Worm (Caenorhabditis elegans) whole organism, L4 larva: ENCODE results near the gene rol-8.

Source experiments
- F26F4.8 ChIP-seq: fragments of 200-800 bp; sonication (Bioruptor generic); conservative IDR thresholded peaks from 2 replicates; pipeline ENCODE4 v1.3.6; 2022; ENCODE audit warnings: missing genetic modification characterization, missing compliant biosample characterization
- F37D6.2 ChIP-seq: sonication (generic microtip); optimal IDR thresholded peaks from 2 replicates; lab custom pipeline; 2016; ENCODE audit warnings: mild to moderate bottlenecking, missing genetic modification characterization, missing compliant biosample characterization
- F49E8.2 ChIP-seq: sonication (generic microtip); optimal IDR thresholded peaks from 2 replicates; lab custom pipeline; 2016; ENCODE audit warnings: missing compliant biosample characterization, mild to moderate bottlenecking, missing genetic modification characterization, borderline replicate concordance
- T26A8.4 ChIP-seq: fragments of 200-800 bp; sonication (Bioruptor generic); IDR thresholded peaks from 2 replicates; pipeline ENCODE4 v1.3.6; 2022; ENCODE audit warnings: missing genetic modification characterization, missing compliant biosample characterization
- Y48G9A.11 ChIP-seq: fragments of 200-800 bp; sonication (Bioruptor generic); IDR thresholded peaks from 2 replicates; pipeline ENCODE4 v1.3.6; 2022; ENCODE audit warnings: missing genetic modification reagents, missing genetic modification characterization, missing compliant biosample characterization
- Y5F2A.4 ChIP-seq: fragments of 200-800 bp; sonication (Bioruptor generic); optimal IDR thresholded peaks from 2 replicates; lab custom pipeline; 2018; ENCODE audit warnings: mild to moderate bottlenecking, missing genetic modification characterization, missing compliant biosample characterization
- aha-1 ChIP-seq: fragments of 150-350 bp; peaks from one replicate; lab custom pipeline; 2014; ENCODE audit warnings: missing biosample characterization, missing genetic modification characterization
- ama-1 ChIP-seq: fragments of 150-350 bp; optimal IDR thresholded peaks from 2 replicates; lab custom pipeline; 2014; ENCODE audit warnings: inconsistent platforms, mixed read lengths
- attf-4 ChIP-seq: sonication (generic microtip); optimal IDR thresholded peaks from 3 replicates; lab custom pipeline; 2017; ENCODE audit warnings: missing biosample characterization, missing genetic modification characterization
- ceh-32 ChIP-seq: sonication (generic microtip); optimal IDR thresholded peaks from 2 replicates; lab custom pipeline; 2016; ENCODE audit warnings: mild to moderate bottlenecking, missing genetic modification characterization, missing compliant biosample characterization; ENCODE audit not compliant: poor library complexity
- ceh-44 ChIP-seq: fragments of 200-800 bp; sonication (Bioruptor generic); IDR thresholded peaks from 2 replicates; pipeline ENCODE4 v1.3.6; 2022; ENCODE audit warnings: missing genetic modification reagents, missing genetic modification characterization, missing compliant biosample characterization
- ceh-62 ChIP-seq: sonication (generic microtip); optimal IDR thresholded peaks from 2 replicates; lab custom pipeline; 2017; ENCODE audit warnings: missing biosample characterization, missing genetic modification characterization
- ceh-82 ChIP-seq: sonication (generic microtip); optimal IDR thresholded peaks from 2 replicates; lab custom pipeline; 2017; ENCODE audit warnings: missing biosample characterization, missing genetic modification characterization
- cey-2 ChIP-seq: sonication (generic microtip); optimal IDR thresholded peaks from 3 replicates; lab custom pipeline; 2017; ENCODE audit warnings: missing genetic modification characterization, mild to moderate bottlenecking, missing compliant biosample characterization, antibody characterized with exemption, borderline replicate concordance; ENCODE audit not compliant: insufficient read depth
- daf-16 ChIP-seq, 3 experiments: sonication (generic microtip); optimal IDR thresholded peaks; 2 replicates each; lab custom pipeline; 2016 to 2017; ENCODE audit warnings: missing genetic modification characterization in 3 of 3, missing genetic modification reagents in 3 of 3, mild to moderate bottlenecking in 2 of 3, missing compliant biosample characterization in 2 of 3, missing biosample characterization in 1 of 3, moderate library complexity in 1 of 3
- daf-8 ChIP-seq: fragments of 200-800 bp; sonication (Bioruptor generic); IDR thresholded peaks from 2 replicates; pipeline ENCODE4 v1.3.6; 2022; ENCODE audit warnings: missing genetic modification characterization, missing compliant biosample characterization
- dve-1 ChIP-seq: sonication (generic microtip); optimal IDR thresholded peaks from 2 replicates; lab custom pipeline; 2017; ENCODE audit warnings: antibody characterized with exemption, mild to moderate bottlenecking, missing genetic modification characterization, missing compliant biosample characterization; ENCODE audit not compliant: insufficient read depth
- fkh-10 ChIP-seq: fragments of 150-350 bp; optimal IDR thresholded peaks from 2 replicates; lab custom pipeline; 2014; ENCODE audit warnings: missing biosample characterization, missing genetic modification reagents, missing genetic modification characterization
- gei-8 ChIP-seq: fragments of 200-800 bp; sonication (Bioruptor generic); optimal IDR thresholded peaks from 2 replicates; lab custom pipeline; 2018; ENCODE audit warnings: mild to moderate bottlenecking, missing genetic modification characterization, missing compliant biosample characterization
- hlh-11 ChIP-seq: fragments of 200-800 bp; sonication (Bioruptor generic); optimal IDR thresholded peaks from 2 replicates; lab custom pipeline; 2018; ENCODE audit warnings: mild to moderate bottlenecking, missing genetic modification characterization, missing compliant biosample characterization
- hmg-1.1 ChIP-seq: fragments of 200-800 bp; sonication (Bioruptor generic); IDR thresholded peaks from 2 replicates; pipeline ENCODE4 v1.3.6; 2022; ENCODE audit warnings: missing genetic modification reagents, missing genetic modification characterization, missing compliant biosample characterization
- lin-15B ChIP-seq: fragments of 150-350 bp; sonication (generic microtip); optimal IDR thresholded peaks from 3 replicates; lab custom pipeline; 2014; ENCODE audit warnings: missing biosample characterization, missing genetic modification characterization
- lin-38 ChIP-seq: fragments of 200-800 bp; sonication (Bioruptor generic); IDR thresholded peaks from 2 replicates; pipeline ENCODE4 v1.3.6; 2022; ENCODE audit warnings: missing genetic modification reagents, missing genetic modification characterization, missing compliant biosample characterization
- lsy-2 ChIP-seq, 2 experiments: fragments of 150-350 bp in 1 of 2; sonication (generic microtip) in 1 of 2; optimal IDR thresholded peaks; 2 replicates each; lab custom pipeline; 2014 to 2017; ENCODE audit warnings: missing biosample characterization in 2 of 2, missing genetic modification characterization in 2 of 2
- mep-1 ChIP-seq: fragments of 150-350 bp; sonication (generic microtip); optimal IDR thresholded peaks from 3 replicates; lab custom pipeline; 2014; ENCODE audit warnings: missing biosample characterization, missing genetic modification characterization
- mxl-2 ChIP-seq: fragments of 200-800 bp; sonication (Bioruptor generic); conservative IDR thresholded peaks from 2 replicates; pipeline ENCODE4 v1.3.6; 2022; ENCODE audit warnings: missing genetic modification reagents, missing genetic modification characterization, missing compliant biosample characterization
- mxl-3 ChIP-seq: fragments of 200-800 bp; sonication (Bioruptor generic); optimal IDR thresholded peaks from 2 replicates; lab custom pipeline; 2018; ENCODE audit warnings: mild to moderate bottlenecking, missing genetic modification characterization, missing compliant biosample characterization
- nhr-10 ChIP-seq: fragments of 150-350 bp; optimal IDR thresholded peaks from 2 replicates; lab custom pipeline; 2014; ENCODE audit warnings: missing biosample characterization, missing genetic modification characterization
- nhr-102 ChIP-seq: sonication (generic microtip); optimal IDR thresholded peaks from 2 replicates; lab custom pipeline; 2016; ENCODE audit warnings: mild to moderate bottlenecking, missing genetic modification characterization, moderate library complexity, missing compliant biosample characterization
- nhr-11 ChIP-seq: fragments of 150-350 bp; optimal IDR thresholded peaks from 2 replicates; lab custom pipeline; 2014; ENCODE audit warnings: missing biosample characterization, missing genetic modification characterization
- nhr-25 ChIP-seq: sonication (generic microtip); optimal IDR thresholded peaks from 2 replicates; lab custom pipeline; 2017; ENCODE audit warnings: missing genetic modification characterization, mild to moderate bottlenecking, missing compliant biosample characterization, antibody characterized with exemption, moderate library complexity, borderline replicate concordance; ENCODE audit not compliant: insufficient read depth
- nhr-28 ChIP-seq: fragments of 150-350 bp; optimal IDR thresholded peaks from 2 replicates; lab custom pipeline; 2014; ENCODE audit warnings: missing biosample characterization, missing genetic modification characterization
- nhr-48 ChIP-seq: sonication (generic microtip); optimal IDR thresholded peaks from 2 replicates; lab custom pipeline; 2016; ENCODE audit warnings: mild to moderate bottlenecking, missing genetic modification characterization, missing compliant biosample characterization
- nhr-76 ChIP-seq: fragments of 150-350 bp; optimal IDR thresholded peaks from 2 replicates; lab custom pipeline; 2014; ENCODE audit warnings: missing biosample characterization, missing genetic modification characterization
- nhr-77 ChIP-seq: fragments of 150-350 bp; optimal IDR thresholded peaks from 2 replicates; lab custom pipeline; 2014; ENCODE audit warnings: missing biosample characterization, missing genetic modification characterization
- php-3 ChIP-seq: fragments of 200-800 bp; sonication (Bioruptor generic); IDR thresholded peaks from 2 replicates; pipeline ENCODE4 v1.3.6; 2022; ENCODE audit warnings: missing genetic modification reagents, missing genetic modification characterization, missing compliant biosample characterization
- rbr-2 ChIP-seq: sonication (generic microtip); optimal IDR thresholded peaks from 2 replicates; lab custom pipeline; 2016; ENCODE audit warnings: missing genotype, missing genetic modification characterization, missing compliant biosample characterization
- set-16 ChIP-seq: fragments of 200-800 bp; sonication (Bioruptor generic); IDR thresholded peaks from 2 replicates; pipeline ENCODE4 v1.3.6; 2022; ENCODE audit warnings: missing genetic modification reagents, missing genetic modification characterization, missing compliant biosample characterization
- snpc-1.2 ChIP-seq: fragments of 200-800 bp; sonication (Bioruptor generic); IDR thresholded peaks from 2 replicates; pipeline ENCODE4 v1.3.6; 2022; ENCODE audit warnings: missing genetic modification reagents, missing genetic modification characterization, missing compliant biosample characterization
- snpc-4 ChIP-seq: fragments of 150-350 bp; optimal IDR thresholded peaks from 2 replicates; lab custom pipeline; 2014; ENCODE audit warnings: missing biosample characterization, missing genetic modification characterization
- tag-97 ChIP-seq: fragments of 200-800 bp; sonication (Bioruptor generic); IDR thresholded peaks from 2 replicates; pipeline ENCODE4 v1.3.6; 2022; ENCODE audit warnings: missing genetic modification characterization, missing compliant biosample characterization
- unc-130 ChIP-seq: sonication (generic microtip); optimal IDR thresholded peaks from 2 replicates; lab custom pipeline; 2016; ENCODE audit warnings: missing genetic modification reagents, missing genetic modification characterization, missing compliant biosample characterization
- unc-39 ChIP-seq: sonication (generic microtip); optimal IDR thresholded peaks from 2 replicates; lab custom pipeline; 2017; ENCODE audit warnings: missing biosample characterization, missing genetic modification characterization
- zfp-2 ChIP-seq: sonication (generic microtip); optimal IDR thresholded peaks from 2 replicates; lab custom pipeline; 2016; ENCODE audit warnings: mild to moderate bottlenecking, missing genetic modification characterization, missing compliant biosample characterization
- ztf-7 ChIP-seq: fragments of 150-350 bp; optimal IDR thresholded peaks from 2 replicates; lab custom pipeline; 2014; ENCODE audit warnings: missing biosample characterization, missing genetic modification characterization

The rol-8 gene

DNA sequence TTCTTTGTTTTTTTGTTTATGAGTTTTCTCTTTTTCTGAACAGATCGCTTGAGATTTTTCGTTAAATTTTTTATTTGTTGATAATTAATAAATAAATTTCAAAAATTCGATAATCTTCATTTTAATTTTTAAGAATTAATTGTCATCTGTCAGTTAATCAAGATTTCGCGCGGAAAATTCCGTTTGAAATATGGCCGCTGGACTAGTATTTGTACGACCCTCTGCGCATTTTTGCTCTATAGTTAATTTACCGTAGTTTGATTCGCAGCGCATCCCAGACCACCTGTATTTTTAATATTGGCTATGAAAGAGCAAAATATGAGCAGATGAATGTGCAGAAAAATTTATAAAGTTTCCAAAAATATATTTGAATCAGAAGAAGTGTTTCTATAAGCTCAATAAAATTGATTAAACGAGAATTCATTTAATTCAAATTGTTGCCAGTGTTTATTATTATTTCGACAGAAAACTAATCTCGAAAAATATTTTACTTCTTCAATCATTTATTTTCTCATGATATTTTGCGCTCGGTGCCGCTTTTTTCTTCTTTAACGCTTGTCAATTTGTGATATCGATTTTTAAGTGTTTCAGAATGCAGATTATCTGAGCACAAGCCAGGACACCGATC lies 6.2 kb upstream of the rol-8 start, which contains the start of gene nfi-1 (continued):
- TF ChIP-seq ceh-44 (GFP tag; lab: Robert Waterston, UW) (no peak), nhr-77 (tag; lab: Kevin White, UChicago) (peak; percentile 19), hmg-1.1 (no peak), zfp-2 (tag; lab: Kevin White, UChicago) (no peak), ceh-82 (tag; lab: Kevin White, UChicago) (no peak), nhr-11 (tag; lab: Kevin White, UChicago) (no peak), unc-130 (GFP tag; lab: Kevin White, UChicago) (peak; percentile 65), lsy-2 (tag; optimal IDR thresholded peaks at IDR 0.05; lab: Kevin White, UChicago) (peak in 1 of 2 experiments; percentile 95), nhr-48 (tag; lab: Kevin White, UChicago) (no peak), lin-38 (GFP tag; lab: Robert Waterston, UW) (peak; percentile 66), attf-4 (tag; lab: Kevin White, UChicago) (no peak), snpc-1.2 (GFP tag; lab: Robert Waterston, UW) (no peak), aha-1 (no peak), dve-1 (tag; lab: Kevin White, UChicago) (peak; percentile 32), nhr-102 (tag; lab: Kevin White, UChicago) (no peak), rbr-2 (peak; percentile 8), ceh-32 (tag; lab: Kevin White, UChicago) (no peak), F49E8.2 (tag; lab: Kevin White, UChicago) (no peak)

DNA sequence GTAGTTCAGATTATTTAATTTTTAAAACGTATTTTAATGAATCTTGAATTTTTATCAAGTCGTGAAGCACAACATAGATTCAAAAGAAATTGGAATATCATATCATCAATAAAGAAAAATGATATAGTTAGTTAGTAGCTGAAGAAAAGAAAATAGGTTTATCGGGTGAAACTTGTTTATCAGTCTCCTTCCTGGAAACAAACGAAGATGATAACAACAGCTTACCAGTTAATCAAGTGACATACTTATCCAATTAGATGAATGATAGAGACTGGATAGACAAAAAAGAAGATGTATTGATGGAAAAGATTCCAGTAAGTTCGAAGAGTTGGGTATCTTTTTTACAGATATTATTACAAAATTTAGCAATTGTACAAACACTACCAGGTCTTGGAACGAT lies 956 bp upstream of the rol-8 start:
- TF ChIP-seq mep-1, result no peak
- no peak for TF ChIP-seq unc-130 (GFP tag; lab: Kevin White, UChicago)
- TF ChIP-seq ceh-62 (tag; lab: Kevin White, UChicago), result no peak
- no peak for TF ChIP-seq F37D6.2 (tag; lab: Kevin White, UChicago)
- no peak for TF ChIP-seq daf-16 (GFP tag; optimal IDR thresholded peaks at IDR 0.05; lab: Kevin White, UChicago)
- no peak for TF ChIP-seq daf-16 (tag; optimal IDR thresholded peaks at IDR 0.05; lab: Kevin White, UChicago)
- TF ChIP-seq F26F4.8 (GFP tag; lab: Robert Waterston, UW), result no peak
- no peak for TF ChIP-seq ama-1 (lab: Kevin White, UChicago)
- no peak for TF ChIP-seq fkh-10 (GFP tag; lab: Kevin White, UChicago)
- TF ChIP-seq attf-4 (tag; lab: Kevin White, UChicago), result no peak
- TF ChIP-seq mxl-2, result no peak
- TF ChIP-seq mxl-3, result no peak
- TF ChIP-seq cey-2 (tag; lab: Kevin White, UChicago), result no peak
- no peak for TF ChIP-seq unc-39 (tag; lab: Kevin White, UChicago)
- TF ChIP-seq nhr-25, result no peak
- no peak for TF ChIP-seq ztf-7 (tag; lab: Kevin White, UChicago)
- TF ChIP-seq ceh-44 (GFP tag; lab: Robert Waterston, UW), result no peak
- no peak for TF ChIP-seq nhr-10
- TF ChIP-seq, all 104 proteins: peak for 0

- TF ChIP-seq set-16 (GFP tag; lab: Robert Waterston, UW), result peak; percentile 88
- no peak for TF ChIP-seq nhr-25
Measured at ce11 chrII:7544782-7545181, 874 bp downstream of the rol-8 start.

DNA sequence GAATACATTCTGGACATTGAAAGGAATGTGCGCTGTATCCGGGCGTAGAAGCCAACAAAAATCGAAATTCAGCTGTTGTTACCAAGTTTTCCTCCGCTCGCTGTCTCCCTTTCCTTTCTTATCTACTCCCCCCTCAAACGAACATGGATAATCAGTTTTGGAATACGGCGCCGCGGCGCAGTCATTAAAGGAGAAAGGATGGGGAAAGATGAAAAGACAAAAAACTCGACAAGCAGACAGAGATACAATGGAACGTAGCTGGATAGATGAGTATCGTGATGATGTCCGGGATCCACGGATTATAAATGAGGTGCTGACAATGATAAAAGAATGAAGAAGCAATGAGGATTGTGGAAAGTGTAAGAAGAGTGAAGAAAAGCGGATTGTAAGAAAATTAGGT lies 1.5 kb downstream of the rol-8 start:
- TF ChIP-seq php-3 (GFP tag; lab: Robert Waterston, UW) (no peak), nhr-28 (tag; lab: Kevin White, UChicago) (peak; percentile 42), ceh-44 (GFP tag; lab: Robert Waterston, UW) (no peak), lin-15B (tag; lab: Kevin White, UChicago) (no peak), mxl-3 (peak; percentile 38), tag-97 (GFP tag; lab: Robert Waterston, UW) (no peak), Y48G9A.11 (no peak), hlh-11 (tag; lab: Kevin White, UChicago) (peak; percentile 58), ama-1 (lab: Kevin White, UChicago) (peak; percentile 69), ztf-7 (tag; lab: Kevin White, UChicago) (no peak), snpc-1.2 (GFP tag; lab: Robert Waterston, UW) (no peak), nhr-76 (tag; lab: Kevin White, UChicago) (no peak), T26A8.4 (GFP tag; lab: Robert Waterston, UW) (peak; percentile 53; the same call in 1 of the 2 replicates), aha-1 (peak; percentile 94), gei-8 (GFP tag; lab: Kevin White, UChicago) (no peak), unc-130 (GFP tag; lab: Kevin White, UChicago) (no peak), Y5F2A.4 (no peak), snpc-4 (no peak), daf-8 (GFP tag; lab: Robert Waterston, UW) (no peak)
